Fruit fly (Drosophila melanogaster): ENCODE measurements around the gene sv.

- TF ChIP-seq Ets98B (GFP tag; IDR thresholded peaks at IDR 0.05) (no peak), rn (GFP tag; IDR thresholded peaks at IDR 0.05) (no peak), CG8159 (tag; optimal IDR thresholded peaks at IDR 0.05) (no peak), CG13204 (GFP tag; optimal IDR thresholded peaks at IDR 0.05) (no peak), Pif1B (GFP tag; optimal IDR thresholded peaks at IDR 0.05) (no peak), CG15710 (tag; optimal IDR thresholded peaks at IDR 0.05) (no peak), CG4496 (GFP tag; IDR thresholded peaks at IDR 0.05) (no peak), CG8301 (tag; optimal IDR thresholded peaks at IDR 0.05) (no peak), Pif1A (GFP tag; optimal IDR thresholded peaks at IDR 0.05) (no peak)
These were observed 34.3 kb downstream of the sv start, which contains the start of gene Cals for dm6 chr4:1122658-1123606.
